Worm (Caenorhabditis elegans) whole organism, L4 larva: ENCODE results near the gene mcm-5.

Experiments
- F37D6.2 ChIP-seq: sonication (generic microtip); optimal IDR thresholded peaks from 2 replicates; lab custom pipeline; 2016; ENCODE audit warnings: mild to moderate bottlenecking, missing genetic modification characterization, missing compliant biosample characterization
- lin-39 ChIP-seq: fragments of 150-350 bp; optimal IDR thresholded peaks from 2 replicates; lab custom pipeline; 2014; ENCODE audit warnings: missing biosample characterization, missing genetic modification reagents, missing genetic modification characterization
- mxl-3 ChIP-seq: fragments of 200-800 bp; sonication (Bioruptor generic); optimal IDR thresholded peaks from 2 replicates; lab custom pipeline; 2018; ENCODE audit warnings: mild to moderate bottlenecking, missing genetic modification characterization, missing compliant biosample characterization
- nhr-11 ChIP-seq: fragments of 150-350 bp; optimal IDR thresholded peaks from 2 replicates; lab custom pipeline; 2014; ENCODE audit warnings: missing biosample characterization, missing genetic modification characterization
- nhr-237 ChIP-seq: sonication (generic microtip); optimal IDR thresholded peaks from 2 replicates; lab custom pipeline; 2017; ENCODE audit warnings: missing biosample characterization, missing genetic modification characterization
- nhr-76 ChIP-seq: fragments of 150-350 bp; optimal IDR thresholded peaks from 2 replicates; lab custom pipeline; 2014; ENCODE audit warnings: missing biosample characterization, missing genetic modification characterization
- sdz-12 ChIP-seq: fragments of 200-800 bp; sonication (Bioruptor generic); optimal IDR thresholded peaks from 2 replicates; lab custom pipeline; 2018; ENCODE audit warnings: mild to moderate bottlenecking, missing genetic modification characterization, missing compliant biosample characterization
- spr-1 ChIP-seq: sonication (generic microtip); optimal IDR thresholded peaks from 2 replicates; lab custom pipeline; 2016; ENCODE audit warnings: mild to moderate bottlenecking, missing genetic modification characterization, missing compliant biosample characterization
- zfp-2 ChIP-seq: sonication (generic microtip); optimal IDR thresholded peaks from 2 replicates; lab custom pipeline; 2016; ENCODE audit warnings: mild to moderate bottlenecking, missing genetic modification characterization, missing compliant biosample characterization

- TF ChIP-seq nhr-237 (tag; lab: Kevin White, UChicago) (no peak), lin-39 (tag; lab: Kevin White, UChicago) (no peak), zfp-2 (tag; lab: Kevin White, UChicago) (no peak), nhr-76 (tag; lab: Kevin White, UChicago) (no peak), sdz-12 (no peak), F37D6.2 (tag; lab: Kevin White, UChicago) (no peak), spr-1 (tag; lab: Kevin White, UChicago) (no peak), mxl-3 (no peak), nhr-11 (tag; lab: Kevin White, UChicago) (no peak)
These were observed 41.5 kb upstream of the mcm-5 start, which contains the start of gene cdk-12 for ce11 chrIII:4332543-4333042.
